Fruit fly (Drosophila melanogaster) whole organism, wandering third instar larva: ENCODE results near the gene NijA.

Source experiments
- CG9705 ChIP-seq: fragments of 200-800 bp; sonication (Bioruptor generic); optimal IDR thresholded peaks from 2 replicates; lab custom pipeline; 2018; ENCODE audit warnings: missing biosample characterization, mild to moderate bottlenecking, missing genetic modification characterization
- HLH106 ChIP-seq: fragments of 200-800 bp; optimal IDR thresholded peaks from 3 replicates; lab custom pipeline; 2019; ENCODE audit warnings: missing biosample characterization, mild to moderate bottlenecking, missing genetic modification characterization, moderate library complexity
- Hr78 ChIP-seq: fragments of >200 bp; optimal IDR thresholded peaks from 2 replicates; lab custom pipeline; 2017; ENCODE audit warnings: missing biosample characterization, missing genetic modification characterization
- Hr83 ChIP-seq: fragments of 200-300 bp; sonication (Bioruptor generic); optimal IDR thresholded peaks from 2 replicates; lab custom pipeline; 2016; ENCODE audit warnings: missing biosample characterization, mild to moderate bottlenecking, missing genetic modification characterization, moderate library complexity; ENCODE audit not compliant: poor library complexity, severe bottlenecking
- Jra ChIP-seq: sonication (Bioruptor generic); optimal IDR thresholded peaks from 2 replicates; lab custom pipeline; 2016; ENCODE audit warnings: missing biosample characterization, missing genetic modification characterization
- Myc ChIP-seq: fragments of >200 bp; optimal IDR thresholded peaks from 2 replicates; lab custom pipeline; 2017
- N ChIP-seq: fragments of >200 bp; optimal IDR thresholded peaks from 2 replicates; lab custom pipeline; 2018; ENCODE audit warnings: missing biosample characterization, missing external identifiers, missing genetic modification characterization
- dl ChIP-seq, 2 experiments: fragments of 175-275, 200-275 bp in 1 of 2; fragments of 200-275 bp in 1 of 2; sonication (Bioruptor generic); optimal IDR thresholded peaks; lab custom pipeline; 2018; ENCODE audit warnings: mild to moderate bottlenecking in 2 of 2, missing biosample characterization in 2 of 2, missing genetic modification characterization in 2 of 2, moderate library complexity in 2 of 2; ENCODE audit not compliant: partially characterized antibody in 2 of 2, insufficient read depth in 1 of 2
- dsf ChIP-seq: sonication (Bioruptor generic); optimal IDR thresholded peaks from 2 replicates; lab custom pipeline; 2016; ENCODE audit warnings: missing biosample characterization, missing genetic modification characterization, borderline replicate concordance
- ey ChIP-seq: fragments of 200-800 bp; sonication (Bioruptor generic); optimal IDR thresholded peaks from 2 replicates; lab custom pipeline; 2016; ENCODE audit warnings: missing biosample characterization, missing genetic modification characterization
- lola ChIP-seq: fragments of >200 bp; optimal IDR thresholded peaks from 2 replicates; lab custom pipeline; 2017; ENCODE audit warnings: missing biosample characterization, missing genetic modification characterization
- tai ChIP-seq: sonication (Bioruptor generic); optimal IDR thresholded peaks from 2 replicates; lab custom pipeline; 2016; ENCODE audit warnings: missing biosample characterization, missing genetic modification characterization

DNA sequence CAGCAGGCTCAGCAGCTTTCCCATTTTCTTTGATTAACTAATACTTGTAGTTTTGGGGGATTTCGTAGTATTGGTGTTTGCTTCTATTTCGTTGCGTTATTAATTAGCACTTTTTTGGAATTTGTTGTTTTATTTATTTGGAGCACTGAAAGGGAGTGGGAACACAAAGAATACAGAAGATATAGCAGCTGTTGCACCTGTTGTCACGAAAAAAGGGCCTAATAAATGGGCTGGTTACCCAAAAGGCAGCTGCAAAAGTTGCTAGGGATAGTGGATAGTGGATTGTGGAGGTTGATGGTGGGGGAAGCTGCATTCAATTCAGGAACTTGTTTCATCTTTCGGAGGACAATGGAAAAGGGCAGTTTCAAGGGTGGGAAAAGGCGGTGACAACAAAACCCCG, 37.2 kb downstream of the NijA start:
- TF ChIP-seq HLH106 = no peak
- TF ChIP-seq dl (GFP tag; optimal IDR thresholded peaks at IDR 0.05; lab: Kevin White, UChicago; ENCODE audit: insufficient read depth in 1 of 2, partially characterized antibody in 2 of 2) = no peak
- TF ChIP-seq ey (GFP tag; lab: Kevin White, UChicago) = no peak
- TF ChIP-seq CG9705 (GFP tag; lab: Kevin White, UChicago) = no peak
- no peak for TF ChIP-seq dsf (GFP tag; lab: Kevin White, UChicago)
- no peak for TF ChIP-seq Hr83 (GFP tag; lab: Kevin White, UChicago)
- no peak for TF ChIP-seq lola
- no peak for TF ChIP-seq tai (GFP tag; lab: Kevin White, UChicago)
- no peak for TF ChIP-seq Hr78 (GFP tag; lab: Kevin White, UChicago)
- TF ChIP-seq Myc (lab: Kevin White, UChicago) = no peak
- no peak for TF ChIP-seq N (GFP tag; lab: Kevin White, UChicago)
- TF ChIP-seq Jra (GFP tag; lab: Kevin White, UChicago) = no peak
